Fruit fly (Drosophila melanogaster): Measurements from ENCODE around the gene CG9331.

CG9331 gene

dm6 chr2L:20799991-20800897 is 22.4 kb upstream of the CG9331 start (continued):
- TF ChIP-seq ttk (GFP tag; IDR thresholded peaks at IDR 0.05): peak; percentile 59; the same call in 1 of the 2 replicates
- TF ChIP-seq corto (GFP tag; optimal IDR thresholded peaks at IDR 0.05): peak; percentile 91
- peak; percentile 16 for TF ChIP-seq CG1529 (GFP tag; optimal IDR thresholded peaks at IDR 0.05)
- TF ChIP-seq cad (GFP tag; optimal IDR thresholded peaks at IDR 0.05): peak; percentile 43
- TF ChIP-seq Max (GFP tag; optimal IDR thresholded peaks at IDR 0.05): peak; percentile 59
- TF ChIP-seq Hr51 (GFP tag; optimal IDR thresholded peaks at IDR 0.05): peak; percentile 62 to 75
- no peak for TF ChIP-seq gfzf (GFP tag; optimal IDR thresholded peaks at IDR 0.05)
- peak; percentile 38 for TF ChIP-seq nau (GFP tag; optimal IDR thresholded peaks at IDR 0.05)
- peak; percentile 57 for TF ChIP-seq phol (tag; optimal IDR thresholded peaks at IDR 0.05)
- no peak for TF ChIP-seq Sin3A (optimal IDR thresholded peaks at IDR 0.05)
- TF ChIP-seq CG14667 (GFP tag; IDR thresholded peaks at IDR 0.05): peak; percentile 71
- TF ChIP-seq pb (GFP tag; optimal IDR thresholded peaks at IDR 0.05): peak; percentile 60
- no peak for TF ChIP-seq fru (optimal IDR thresholded peaks at IDR 0.05)
- no peak for TF ChIP-seq aop (GFP tag; IDR thresholded peaks at IDR 0.05)
- peak; percentile 97 for TF ChIP-seq grau (tag; optimal IDR thresholded peaks at IDR 0.05)
- no peak for TF ChIP-seq CG15073 (GFP tag; optimal IDR thresholded peaks at IDR 0.05)
- no peak for TF ChIP-seq Dp (GFP tag; optimal IDR thresholded peaks at IDR 0.05)
- TF ChIP-seq bbx (GFP tag; IDR thresholded peaks at IDR 0.05; ENCODE audit: partially characterized antibody): 0 out of 2 replicates have a peak, but pooled peaks have one; percentile 17
- peak; percentile 78 for TF ChIP-seq PHDP (tag; optimal IDR thresholded peaks at IDR 0.05)
- peak; percentile 55; the same call in 1 of the 2 replicates for TF ChIP-seq CG11247 (GFP tag; IDR thresholded peaks at IDR 0.05)
- TF ChIP-seq CG8944 (GFP tag; optimal IDR thresholded peaks at IDR 0.05): peak; percentile 63
- peak; percentile 22 for TF ChIP-seq tup (GFP tag; optimal IDR thresholded peaks at IDR 0.05)
- peak; percentile 68 for TF ChIP-seq tin (GFP tag; optimal IDR thresholded peaks at IDR 0.05)
- no peak for TF ChIP-seq pan (optimal IDR thresholded peaks at IDR 0.05)
- peak in 1 of 2 experiments; percentile 77 for TF ChIP-seq pan (GFP tag; optimal IDR thresholded peaks at IDR 0.05 in 1 of 2, IDR thresholded peaks at IDR 0.05 in 1 of 2)
- no peak for TF ChIP-seq cas (GFP tag; IDR thresholded peaks at IDR 0.05)
- TF ChIP-seq Awh (GFP tag; IDR thresholded peaks at IDR 0.05): peak; percentile 59; the same call in 1 of the 2 replicates
- TF ChIP-seq ewg (GFP tag; optimal IDR thresholded peaks at IDR 0.05): peak; percentile 26
- peak; percentile 79 for TF ChIP-seq Chrac-16 (GFP tag; optimal IDR thresholded peaks at IDR 0.05)
- peak; percentile 72 to 83 for TF ChIP-seq Pdp1 (GFP tag; optimal IDR thresholded peaks at IDR 0.05)
- TF ChIP-seq CG6813 (GFP tag; optimal IDR thresholded peaks at IDR 0.05): peak; percentile 73
- peak; percentile 93 for TF ChIP-seq CG12769 (tag; optimal IDR thresholded peaks at IDR 0.05)
- no peak for TF ChIP-seq Hr78 (GFP tag; optimal IDR thresholded peaks at IDR 0.05)
- peak; percentile 63 for TF ChIP-seq Fer2 (tag; optimal IDR thresholded peaks at IDR 0.05)
- TF ChIP-seq Hr39 (optimal IDR thresholded peaks at IDR 0.05): no peak
- TF ChIP-seq exex (tag; optimal IDR thresholded peaks at IDR 0.05): peak; percentile 33
- peak; percentile 47 for TF ChIP-seq slou (GFP tag; optimal IDR thresholded peaks at IDR 0.05)
- TF ChIP-seq BtbVII (GFP tag; optimal IDR thresholded peaks at IDR 0.05): peak; percentile 85
- no peak for TF ChIP-seq Kr (GFP tag; optimal IDR thresholded peaks at IDR 0.05)
- peak; percentile 72 for TF ChIP-seq CG11398 (GFP tag; optimal IDR thresholded peaks at IDR 0.05)
- peak; percentile 31 for TF ChIP-seq CG17802 (tag; optimal IDR thresholded peaks at IDR 0.05)
- TF ChIP-seq E2f2 (GFP tag; IDR thresholded peaks at IDR 0.05): peak; percentile 45
- peak; percentile 77 for TF ChIP-seq CG12071 (GFP tag; optimal IDR thresholded peaks at IDR 0.05)
- TF ChIP-seq insv (GFP tag; optimal IDR thresholded peaks at IDR 0.05): no peak
- TF ChIP-seq CG17361 (GFP tag; IDR thresholded peaks at IDR 0.05): peak; percentile 60; the same call in 2 of the 3 replicates
- peak; percentile 52 for TF ChIP-seq Vsx1 (GFP tag; optimal IDR thresholded peaks at IDR 0.05)
- TF ChIP-seq br (optimal IDR thresholded peaks at IDR 0.05): no peak
- no peak for TF ChIP-seq CG2129 (GFP tag; IDR thresholded peaks at IDR 0.05; ENCODE audit: partially characterized antibody)
- no peak for TF ChIP-seq CG11093 (GFP tag; IDR thresholded peaks at IDR 0.05)

Measured in whole organism, embryonic.